Fruit fly (Drosophila melanogaster): ENCODE results near the gene CG3961.

The CG3961 gene

dm6 chr3L:18867521-18867920 lies 22.8 kb downstream of the CG3961 start, which contains the start of gene Dysb (continued):
- peak; percentile 57 for TF ChIP-seq CG30020 (tag; optimal IDR thresholded peaks at IDR 0.05)
- peak; percentile 85 for TF ChIP-seq CG6813 (GFP tag; optimal IDR thresholded peaks at IDR 0.05)
- peak; percentile 22 for TF ChIP-seq CTCF (GFP tag; optimal IDR thresholded peaks at IDR 0.05)
- peak; percentile 75 for TF ChIP-seq zen (tag; optimal IDR thresholded peaks at IDR 0.05)
- peak; percentile 45 for TF ChIP-seq org-1 (GFP tag; optimal IDR thresholded peaks at IDR 0.05)
- peak; percentile 87 for TF ChIP-seq CG1233 (GFP tag; optimal IDR thresholded peaks at IDR 0.05)
- TF ChIP-seq crp (GFP tag; optimal IDR thresholded peaks at IDR 0.05), result peak; percentile 45 to 85
- peak; percentile 48 for TF ChIP-seq CG13624 (GFP tag; optimal IDR thresholded peaks at IDR 0.05)
- peak; percentile 66 for TF ChIP-seq Side (GFP tag; optimal IDR thresholded peaks at IDR 0.05)
- peak; percentile 10; the same call in 1 of the 2 replicates for TF ChIP-seq gt (GFP tag; IDR thresholded peaks at IDR 0.05)
- TF ChIP-seq Rfx (GFP tag; IDR thresholded peaks at IDR 0.05), result peak; percentile 96
- TF ChIP-seq CG7839 (tag; optimal IDR thresholded peaks at IDR 0.05), result peak; percentile 90
- no peak for TF ChIP-seq gfzf (GFP tag; optimal IDR thresholded peaks at IDR 0.05)
- TF ChIP-seq scrt (GFP tag; optimal IDR thresholded peaks at IDR 0.05), result peak; percentile 93
- peak; percentile 90 for TF ChIP-seq CG14441 (GFP tag; IDR thresholded peaks at IDR 0.05)
- peak; percentile 89 for TF ChIP-seq Meics (GFP tag; optimal IDR thresholded peaks at IDR 0.05)
- TF ChIP-seq CG10267 (tag; optimal IDR thresholded peaks at IDR 0.05), result peak; percentile 88
- TF ChIP-seq cas (GFP tag; IDR thresholded peaks at IDR 0.05), result peak; percentile 84
- 0 out of 2 replicates have a peak, but pooled peaks have one; percentile 34 for TF ChIP-seq hbn (GFP tag; IDR thresholded peaks at IDR 0.05; ENCODE audit: partially characterized antibody)
- TF ChIP-seq onecut (GFP tag; IDR thresholded peaks at IDR 0.05), result peak; percentile 86
- peak; percentile 85 for TF ChIP-seq cwo (GFP tag; optimal IDR thresholded peaks at IDR 0.05)
- no peak for TF ChIP-seq pan (optimal IDR thresholded peaks at IDR 0.05)
- TF ChIP-seq pan (GFP tag; optimal IDR thresholded peaks at IDR 0.05 in 1 of 2, IDR thresholded peaks at IDR 0.05 in 1 of 2), result peak in 1 of 2 experiments; percentile 93
- peak; percentile 21 for TF ChIP-seq her (GFP tag; optimal IDR thresholded peaks at IDR 0.05)
- TF ChIP-seq Gsc (GFP tag; IDR thresholded peaks at IDR 0.05), result no peak
- peak; percentile 50 for TF ChIP-seq gcm2 (GFP tag; optimal IDR thresholded peaks at IDR 0.05)
- no peak for TF ChIP-seq prd (optimal IDR thresholded peaks at IDR 0.05)
- TF ChIP-seq prd (GFP tag; IDR thresholded peaks at IDR 0.05), result peak; percentile 89
- no peak for TF ChIP-seq Kr (GFP tag; optimal IDR thresholded peaks at IDR 0.05)
- no peak for TF ChIP-seq zf30C (GFP tag; optimal IDR thresholded peaks at IDR 0.05)
- TF ChIP-seq pnt (GFP tag; optimal IDR thresholded peaks at IDR 0.05), result peak; percentile 34
- peak; percentile 22 for TF ChIP-seq luna (GFP tag; optimal IDR thresholded peaks at IDR 0.05)
- peak; percentile 70 for TF ChIP-seq Nf-YB (GFP tag; optimal IDR thresholded peaks at IDR 0.05)
- TF ChIP-seq ssp (GFP tag; IDR thresholded peaks at IDR 0.05), result no peak; the same call in none of the 2 replicates
- TF ChIP-seq CG14667 (GFP tag; IDR thresholded peaks at IDR 0.05), result no peak; the same call in 1 of the 2 replicates
- TF ChIP-seq bbx (GFP tag; IDR thresholded peaks at IDR 0.05; ENCODE audit: partially characterized antibody), result no peak
- TF ChIP-seq MBD-R2 (GFP tag; IDR thresholded peaks at IDR 0.05), result peak; percentile 77
- peak; percentile 54; the same call in 1 of the 2 replicates for TF ChIP-seq CG17612 (GFP tag; IDR thresholded peaks at IDR 0.05)
- TF ChIP-seq CG7271 (tag; optimal IDR thresholded peaks at IDR 0.05), result peak; percentile 47
- peak; percentile 94 for TF ChIP-seq CG31441 (GFP tag; IDR thresholded peaks at IDR 0.05)
- TF ChIP-seq CG3407 (GFP tag; optimal IDR thresholded peaks at IDR 0.05), result peak; percentile 75
- TF ChIP-seq nerfin-2 (GFP tag; IDR thresholded peaks at IDR 0.05; ENCODE audit: partially characterized antibody), result no peak
- TF ChIP-seq Jarid2 (GFP tag; optimal IDR thresholded peaks at IDR 0.05), result peak; percentile 51
- TF ChIP-seq CG7963 (GFP tag; IDR thresholded peaks at IDR 0.05; ENCODE audit: partially characterized antibody), result no peak
- peak; percentile 79 for TF ChIP-seq CG9817 (tag; optimal IDR thresholded peaks at IDR 0.05)
- peak; percentile 87 for TF ChIP-seq Med (GFP tag)
- TF ChIP-seq CG8388 (GFP tag; optimal IDR thresholded peaks at IDR 0.05), result peak; percentile 88
- TF ChIP-seq croc (GFP tag; conservative IDR thresholded peaks at IDR 0.05), result peak; percentile 69
- TF ChIP-seq CG10209 (GFP tag; optimal IDR thresholded peaks at IDR 0.05), result peak; percentile 88
- peak; percentile 88 for TF ChIP-seq CG10366 (GFP tag; IDR thresholded peaks at IDR 0.05)
- peak; percentile 73 for TF ChIP-seq peb (GFP tag; IDR thresholded peaks at IDR 0.05)

Data from whole organism, embryonic.